Worm (Caenorhabditis elegans) whole organism, late embryonic: ENCODE measurements around the gene catp-2.

ENCODE experiments used
- C38D4.7 ChIP-seq: fragments of 200-800 bp; sonication (Bioruptor generic); optimal IDR thresholded peaks from 2 replicates; lab custom pipeline; 2018; ENCODE audit warnings: mild to moderate bottlenecking, missing genetic modification characterization, moderate library complexity, missing compliant biosample characterization
- K02D7.2 ChIP-seq: sonication (generic microtip); optimal IDR thresholded peaks from 2 replicates; lab custom pipeline; 2017; ENCODE audit warnings: mild to moderate bottlenecking, missing genetic modification characterization, missing compliant biosample characterization
- K09A11.1 ChIP-seq: sonication (generic microtip); optimal IDR thresholded peaks from 2 replicates; lab custom pipeline; 2017; ENCODE audit warnings: antibody characterized with exemption, mild to moderate bottlenecking, missing genetic modification characterization, missing compliant biosample characterization; ENCODE audit not compliant: insufficient read depth
- T23F11.4 ChIP-seq: fragments of 200-800 bp; sonication (Bioruptor generic); optimal IDR thresholded peaks from 2 replicates; lab custom pipeline; 2018; ENCODE audit warnings: mild to moderate bottlenecking, missing genetic modification characterization, missing compliant biosample characterization
- Y22D7AL.16 ChIP-seq: sonication (generic microtip); optimal IDR thresholded peaks from 2 replicates; lab custom pipeline; 2016; ENCODE audit warnings: missing genetic modification characterization, missing compliant biosample characterization
- ahr-1 ChIP-seq: sonication (generic microtip); optimal IDR thresholded peaks from 2 replicates; lab custom pipeline; 2016; ENCODE audit warnings: missing genetic modification characterization, missing compliant biosample characterization
- ceh-14 ChIP-seq: sonication (generic microtip); optimal IDR thresholded peaks from 2 replicates; lab custom pipeline; 2016; ENCODE audit warnings: missing genotype, missing genetic modification characterization, missing compliant biosample characterization
- ceh-2 ChIP-seq: sonication (generic microtip); optimal IDR thresholded peaks from 2 replicates; lab custom pipeline; 2016; ENCODE audit warnings: missing genotype, missing genetic modification characterization, missing compliant biosample characterization
- ceh-22 ChIP-seq: sonication (generic microtip); optimal IDR thresholded peaks from 2 replicates; lab custom pipeline; 2017; ENCODE audit warnings: missing biosample characterization, missing genetic modification characterization
- ceh-48 ChIP-seq: sonication (generic microtip); optimal IDR thresholded peaks from 2 replicates; lab custom pipeline; 2016; ENCODE audit warnings: missing genetic modification characterization, inconsistent platforms, missing compliant biosample characterization
- ceh-6 ChIP-seq: fragments of 200-800 bp; sonication (Bioruptor generic); optimal IDR thresholded peaks from 2 replicates; lab custom pipeline; 2018; ENCODE audit warnings: mild to moderate bottlenecking, missing genetic modification characterization, missing compliant biosample characterization
- che-1 ChIP-seq: sonication (generic microtip); optimal IDR thresholded peaks from 2 replicates; lab custom pipeline; 2016; ENCODE audit warnings: mild to moderate bottlenecking, missing genetic modification characterization, missing compliant biosample characterization
- dmd-4 ChIP-seq: sonication (generic microtip); optimal IDR thresholded peaks from 2 replicates; lab custom pipeline; 2016; ENCODE audit warnings: borderline replicate concordance, missing genetic modification characterization, missing compliant biosample characterization
- dve-1 ChIP-seq: sonication (generic microtip); optimal IDR thresholded peaks from 2 replicates; lab custom pipeline; 2017; ENCODE audit warnings: antibody characterized with exemption, mild to moderate bottlenecking, missing genetic modification characterization, missing compliant biosample characterization
- elt-4 ChIP-seq: sonication (generic microtip); optimal IDR thresholded peaks from 2 replicates; lab custom pipeline; 2016; ENCODE audit warnings: missing genetic modification characterization, missing compliant biosample characterization
- ets-4 ChIP-seq: sonication (generic microtip); optimal IDR thresholded peaks from 2 replicates; lab custom pipeline; 2016; ENCODE audit warnings: missing genetic modification characterization, missing compliant biosample characterization
- fkh-10 ChIP-seq: fragments of 150-350 bp; optimal IDR thresholded peaks from 2 replicates; lab custom pipeline; 2014; ENCODE audit warnings: missing biosample characterization, missing genetic modification reagents, missing genetic modification characterization
- gmeb-2 ChIP-seq: sonication (generic microtip); optimal IDR thresholded peaks from 2 replicates; lab custom pipeline; 2016; ENCODE audit warnings: missing genetic modification characterization, inconsistent platforms, missing compliant biosample characterization
- hlh-13 ChIP-seq: fragments of 200-800 bp; sonication (Bioruptor generic); optimal IDR thresholded peaks from 2 replicates; lab custom pipeline; 2018; ENCODE audit warnings: mild to moderate bottlenecking, missing genetic modification characterization, missing compliant biosample characterization
- hlh-6 ChIP-seq: sonication (generic microtip); optimal IDR thresholded peaks from 2 replicates; lab custom pipeline; 2016; ENCODE audit warnings: missing genotype, missing genetic modification characterization, missing compliant biosample characterization
- hlh-8 ChIP-seq: sonication (generic microtip); optimal IDR thresholded peaks from 2 replicates; lab custom pipeline; 2016; ENCODE audit warnings: missing genotype, missing genetic modification characterization, missing compliant biosample characterization
- lim-6 ChIP-seq: sonication (generic microtip); optimal IDR thresholded peaks from 2 replicates; lab custom pipeline; 2016; ENCODE audit warnings: missing genetic modification characterization, missing compliant biosample characterization
- lin-11 ChIP-seq: fragments of 200-800 bp; sonication (Bioruptor generic); optimal IDR thresholded peaks from 2 replicates; lab custom pipeline; 2018; ENCODE audit warnings: mild to moderate bottlenecking, missing genetic modification characterization, missing compliant biosample characterization
- mec-3 ChIP-seq: sonication (generic microtip); optimal IDR thresholded peaks from 2 replicates; lab custom pipeline; 2016; ENCODE audit warnings: borderline replicate concordance, missing genetic modification characterization, missing compliant biosample characterization
- nhr-11 ChIP-seq: fragments of 150-350 bp; optimal IDR thresholded peaks from 2 replicates; lab custom pipeline; 2014; ENCODE audit warnings: missing biosample characterization, missing genetic modification characterization
- nhr-232 ChIP-seq: sonication (generic microtip); optimal IDR thresholded peaks from 2 replicates; lab custom pipeline; 2016; ENCODE audit warnings: missing genetic modification characterization, missing compliant biosample characterization
- pat-9 ChIP-seq: fragments of 200-800 bp; sonication (Bioruptor generic); optimal IDR thresholded peaks from 2 replicates; lab custom pipeline; 2018; ENCODE audit warnings: mild to moderate bottlenecking, missing genetic modification characterization, moderate library complexity, missing compliant biosample characterization
- pax-1 ChIP-seq: fragments of 150-350 bp; optimal IDR thresholded peaks from 2 replicates; lab custom pipeline; 2014; ENCODE audit warnings: missing biosample characterization, missing genetic modification characterization
- pha-2 ChIP-seq: sonication (generic microtip); optimal IDR thresholded peaks from 2 replicates; lab custom pipeline; 2017; ENCODE audit warnings: mild to moderate bottlenecking, missing genetic modification characterization, missing compliant biosample characterization
- pha-4 ChIP-seq: fragments of 150-350 bp; optimal IDR thresholded peaks from 2 replicates; lab custom pipeline; 2018; ENCODE audit warnings: missing biosample characterization, missing genetic modification reagents, missing genetic modification characterization
- pqm-1 ChIP-seq: sonication (generic microtip); optimal IDR thresholded peaks from 2 replicates; lab custom pipeline; 2016; ENCODE audit warnings: missing genetic modification characterization, missing compliant biosample characterization
- ref-2 ChIP-seq: sonication (generic microtip); optimal IDR thresholded peaks from 2 replicates; lab custom pipeline; 2016; ENCODE audit warnings: missing genetic modification characterization, missing compliant biosample characterization
- rnt-1 ChIP-seq: sonication (generic microtip); optimal IDR thresholded peaks from 2 replicates; lab custom pipeline; 2016; ENCODE audit warnings: missing genetic modification characterization, missing compliant biosample characterization
- sox-4 ChIP-seq: sonication (generic microtip); optimal IDR thresholded peaks from 2 replicates; lab custom pipeline; 2017; ENCODE audit warnings: mild to moderate bottlenecking, missing genetic modification characterization, inconsistent platforms, missing compliant biosample characterization
- syd-9 ChIP-seq: sonication (generic microtip); optimal IDR thresholded peaks from 2 replicates; lab custom pipeline; 2016; ENCODE audit warnings: mild to moderate bottlenecking, missing genetic modification characterization, moderate library complexity, missing compliant biosample characterization
- tbx-2 ChIP-seq: sonication (generic microtip); optimal IDR thresholded peaks from 2 replicates; lab custom pipeline; 2016; ENCODE audit warnings: missing genetic modification characterization, missing compliant biosample characterization
- ttx-3 ChIP-seq: sonication (generic microtip); optimal IDR thresholded peaks from 2 replicates; lab custom pipeline; 2016; ENCODE audit warnings: missing genetic modification reagents, missing genetic modification characterization, missing compliant biosample characterization
- unc-3 ChIP-seq, 2 experiments: fragments of 200-800 bp in 1 of 2; sonication (Bioruptor generic) in 1 of 2; sonication (generic microtip) in 1 of 2; conservative IDR thresholded peaks in 1 of 2; optimal IDR thresholded peaks in 1 of 2; 2 replicates each; pipeline versions ENCODE4 v1.3.6 to Lab custom; 2016 to 2022; ENCODE audit warnings: missing compliant biosample characterization in 2 of 2, missing genetic modification characterization in 2 of 2, missing genetic modification reagents in 1 of 2
- unc-42 ChIP-seq: sonication (generic microtip); optimal IDR thresholded peaks from 2 replicates; lab custom pipeline; 2016; ENCODE audit warnings: missing genotype, missing genetic modification characterization, missing compliant biosample characterization
- unc-55 ChIP-seq: sonication (generic microtip); optimal IDR thresholded peaks from 2 replicates; lab custom pipeline; 2017; ENCODE audit warnings: missing biosample characterization, missing genetic modification reagents, missing genetic modification characterization
- unc-86 ChIP-seq: sonication (generic microtip); optimal IDR thresholded peaks from 2 replicates; lab custom pipeline; 2016; ENCODE audit warnings: missing genetic modification characterization, missing compliant biosample characterization
- zip-5 ChIP-seq: sonication (generic microtip); optimal IDR thresholded peaks from 2 replicates; lab custom pipeline; 2016; ENCODE audit warnings: missing genetic modification characterization, missing compliant biosample characterization
- ztf-16 ChIP-seq: sonication (generic microtip); optimal IDR thresholded peaks from 2 replicates; lab custom pipeline; 2017; ENCODE audit warnings: missing genetic modification characterization, missing compliant biosample characterization

Gene catp-2

DNA sequence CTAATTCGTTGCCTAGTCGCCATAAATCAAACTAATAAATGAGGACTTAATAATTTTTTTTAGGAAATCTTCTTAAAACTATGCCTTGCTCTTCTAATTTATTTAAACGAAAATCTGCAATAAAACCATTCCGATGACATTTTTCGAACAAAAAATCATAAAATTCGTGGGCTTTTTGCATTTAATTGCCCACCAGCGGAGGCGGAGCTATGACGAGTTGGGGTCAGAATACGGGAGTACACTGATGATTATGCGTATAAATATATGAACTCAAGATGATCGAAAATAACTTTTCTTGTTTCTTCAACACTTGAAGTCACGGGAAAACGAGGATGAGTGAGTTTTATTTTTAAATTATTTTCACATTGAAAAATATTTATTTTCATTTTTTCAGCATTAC, at the start of gene catp-2:
Gene catp-2, plus strand, starts transcription at position 301 of the 400 bp plus-strand sequence.
- TF ChIP-seq C38D4.7 (GFP tag; lab: Kevin White, UChicago) (no peak), che-1 (no peak), T23F11.4 (GFP tag; lab: Kevin White, UChicago) (no peak), unc-3 (GFP tag; conservative IDR thresholded peaks at IDR 0.05; lab: Robert Waterston, UW) (no peak), unc-3 (tag; optimal IDR thresholded peaks at IDR 0.05; lab: Kevin White, UChicago) (no peak), zip-5 (tag; lab: Kevin White, UChicago) (no peak), ceh-14 (tag; lab: Kevin White, UChicago) (no peak), mec-3 (tag; lab: Kevin White, UChicago) (no peak), gmeb-2 (tag; lab: Kevin White, UChicago) (no peak), dve-1 (tag; lab: Kevin White, UChicago) (no peak), dmd-4 (tag; lab: Kevin White, UChicago) (no peak), K09A11.1 (no peak)

DNA sequence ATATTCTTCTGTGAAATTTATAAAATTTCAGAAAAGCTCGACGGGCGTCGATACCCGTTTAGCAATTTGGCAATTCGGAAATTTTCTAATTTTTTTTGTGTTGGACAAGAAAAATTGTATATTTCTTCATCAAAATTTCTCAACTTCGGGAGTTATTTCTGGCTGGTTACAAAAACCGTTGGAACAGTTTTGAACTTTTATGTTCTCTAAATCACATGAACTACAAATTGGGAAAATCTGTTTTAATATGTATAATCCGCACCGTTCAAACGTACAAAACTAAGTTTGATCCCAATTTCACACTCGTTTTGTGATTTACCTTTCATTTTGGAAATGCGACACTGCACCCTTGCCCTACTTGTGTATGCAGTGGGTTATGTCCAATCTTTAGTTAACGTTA, 49.1 kb upstream of the catp-2 start, which contains the start of gene T19H12.3:
Gene T19H12.3, plus strand, starts transcription at position 301 of the 400 bp plus-strand sequence.
- TF ChIP-seq ahr-1 (no peak), dve-1 (tag; lab: Kevin White, UChicago) (no peak), pha-4 (tag; lab: Kevin White, UChicago) (no peak), unc-3 (GFP tag; conservative IDR thresholded peaks at IDR 0.05; lab: Robert Waterston, UW) (no peak), unc-3 (tag; optimal IDR thresholded peaks at IDR 0.05; lab: Kevin White, UChicago) (no peak), ztf-16 (no peak), T23F11.4 (GFP tag; lab: Kevin White, UChicago) (no peak), hlh-13 (GFP tag; lab: Kevin White, UChicago) (no peak), ttx-3 (tag; lab: Kevin White, UChicago) (no peak), mec-3 (tag; lab: Kevin White, UChicago) (no peak), elt-4 (tag; lab: Kevin White, UChicago) (no peak), nhr-11 (tag; lab: Kevin White, UChicago) (no peak)

DNA sequence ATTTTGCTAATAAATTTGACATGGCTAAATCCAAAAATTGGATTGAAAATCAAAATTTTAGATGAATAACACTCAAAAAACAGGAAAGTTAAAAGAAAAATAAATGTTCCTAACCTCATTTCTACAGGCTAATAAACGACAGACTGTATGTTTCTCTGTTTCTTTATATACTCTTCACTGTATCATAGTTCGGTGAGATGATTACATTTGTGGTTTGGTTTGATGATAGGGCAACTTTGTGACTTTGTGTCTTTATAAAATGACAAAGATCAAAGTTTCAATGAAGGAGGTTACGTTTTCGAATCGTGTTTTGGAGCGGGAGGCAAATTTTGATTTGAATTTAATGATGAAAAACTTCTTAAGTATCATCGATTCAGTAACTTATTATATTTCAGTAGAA, 45.0 kb upstream of the catp-2 start, which contains the start of gene ugt-12:
Gene ugt-12, minus strand, starts transcription at position 153 of the 400 bp plus-strand sequence.
- TF ChIP-seq ahr-1, result no peak
- TF ChIP-seq K09A11.1, result no peak
- TF ChIP-seq hlh-13 (GFP tag; lab: Kevin White, UChicago), result no peak
- TF ChIP-seq fkh-10 (GFP tag; lab: Kevin White, UChicago), result no peak
- no peak for TF ChIP-seq ceh-6 (GFP tag; lab: Kevin White, UChicago)
- TF ChIP-seq dmd-4 (tag; lab: Kevin White, UChicago), result no peak
- TF ChIP-seq tbx-2, result no peak
- no peak for TF ChIP-seq pat-9 (tag; lab: Kevin White, UChicago)
- no peak for TF ChIP-seq pax-1 (tag; lab: Kevin White, UChicago)
- TF ChIP-seq Y22D7AL.16, result no peak
- TF ChIP-seq lin-11 (tag; lab: Kevin White, UChicago), result no peak
- no peak for TF ChIP-seq zip-5 (tag; lab: Kevin White, UChicago)
- TF ChIP-seq nhr-232 (tag; lab: Kevin White, UChicago), result no peak
- TF ChIP-seq ceh-22 (tag; lab: Kevin White, UChicago), result no peak
- TF ChIP-seq K02D7.2 (tag; lab: Kevin White, UChicago), result no peak
- TF ChIP-seq pqm-1 (tag; lab: Kevin White, UChicago), result no peak
- TF ChIP-seq ceh-48 (tag; lab: Kevin White, UChicago), result no peak
- no peak for TF ChIP-seq hlh-6 (tag; lab: Kevin White, UChicago)

DNA sequence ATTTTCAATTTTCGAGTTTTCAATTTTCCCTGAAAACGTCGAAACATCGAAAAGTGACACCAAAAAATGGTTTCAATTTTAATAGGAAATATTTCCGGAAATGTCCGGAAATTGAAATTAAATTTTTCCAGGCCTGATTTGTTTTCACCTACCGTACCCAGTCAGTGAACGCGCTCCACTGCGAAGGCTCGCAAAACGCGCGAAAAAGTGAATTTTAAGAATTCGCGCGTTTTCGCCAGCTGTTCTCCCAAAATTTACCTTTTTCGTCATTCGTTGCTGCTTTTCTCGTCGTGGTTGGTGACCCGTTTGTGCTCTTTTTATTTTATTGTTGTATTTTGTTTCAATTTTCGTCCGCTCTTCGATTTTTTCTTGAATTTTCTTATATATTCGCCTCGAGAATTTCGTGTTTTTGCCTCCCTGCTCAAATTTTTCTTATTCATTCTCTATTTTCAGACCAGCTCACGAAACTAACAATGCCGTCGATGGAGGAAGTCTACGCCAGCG, 44.5 kb upstream of the catp-2 start, which contains the start of gene T19H12.2:
Gene T19H12.2, plus strand, starts transcription at position 454 of the 504 bp plus-strand sequence.
- TF ChIP-seq ets-4 (tag; lab: Kevin White, UChicago), result no peak
- TF ChIP-seq pha-2 (tag; lab: Kevin White, UChicago), result no peak
- TF ChIP-seq pha-4 (tag; lab: Kevin White, UChicago), result no peak
- TF ChIP-seq ref-2 (tag; lab: Kevin White, UChicago), result no peak
- TF ChIP-seq syd-9 (tag; lab: Kevin White, UChicago), result no peak
- TF ChIP-seq rnt-1, result no peak
- TF ChIP-seq hlh-8 (tag; lab: Kevin White, UChicago), result no peak
- no peak for TF ChIP-seq ceh-2 (tag; lab: Kevin White, UChicago)
- TF ChIP-seq sox-4 (tag; lab: Kevin White, UChicago), result no peak
- no peak for TF ChIP-seq lim-6 (tag; lab: Kevin White, UChicago)
- TF ChIP-seq unc-86 (tag; lab: Kevin White, UChicago), result no peak
- no peak for TF ChIP-seq unc-55 (GFP tag; lab: Kevin White, UChicago)
- no peak for TF ChIP-seq unc-42 (tag; lab: Kevin White, UChicago)
- no peak for TF ChIP-seq pat-9 (tag; lab: Kevin White, UChicago)
- no peak for TF ChIP-seq K02D7.2 (tag; lab: Kevin White, UChicago)
- TF ChIP-seq tbx-2, result no peak
- no peak for TF ChIP-seq dmd-4 (tag; lab: Kevin White, UChicago)
